Worm (Caenorhabditis elegans) whole organism, late embryonic: ENCODE results near the gene K02A6.2.

Experiments used
- Y22D7AL.16 ChIP-seq: sonication (generic microtip); optimal IDR thresholded peaks from 2 replicates; lab custom pipeline; 2016; ENCODE audit warnings: missing genetic modification characterization, missing compliant biosample characterization
- fax-1 ChIP-seq: sonication (generic microtip); optimal IDR thresholded peaks from 2 replicates; lab custom pipeline; 2016; ENCODE audit warnings: missing genotype, missing genetic modification characterization, missing compliant biosample characterization
- fkh-10 ChIP-seq: fragments of 150-350 bp; optimal IDR thresholded peaks from 2 replicates; lab custom pipeline; 2014; ENCODE audit warnings: missing biosample characterization, missing genetic modification reagents, missing genetic modification characterization
- pag-3 ChIP-seq: sonication (generic microtip); optimal IDR thresholded peaks from 2 replicates; lab custom pipeline; 2016; ENCODE audit warnings: missing compliant biosample characterization, missing genetic modification characterization, borderline replicate concordance
- pqm-1 ChIP-seq: sonication (generic microtip); optimal IDR thresholded peaks from 2 replicates; lab custom pipeline; 2016; ENCODE audit warnings: missing genetic modification characterization, missing compliant biosample characterization
- unc-55 ChIP-seq: sonication (generic microtip); optimal IDR thresholded peaks from 2 replicates; lab custom pipeline; 2017; ENCODE audit warnings: missing biosample characterization, missing genetic modification reagents, missing genetic modification characterization
- unc-86 ChIP-seq: sonication (generic microtip); optimal IDR thresholded peaks from 2 replicates; lab custom pipeline; 2016; ENCODE audit warnings: missing genetic modification characterization, missing compliant biosample characterization
- ztf-16 ChIP-seq: sonication (generic microtip); optimal IDR thresholded peaks from 2 replicates; lab custom pipeline; 2017; ENCODE audit warnings: missing genetic modification characterization, missing compliant biosample characterization

DNA sequence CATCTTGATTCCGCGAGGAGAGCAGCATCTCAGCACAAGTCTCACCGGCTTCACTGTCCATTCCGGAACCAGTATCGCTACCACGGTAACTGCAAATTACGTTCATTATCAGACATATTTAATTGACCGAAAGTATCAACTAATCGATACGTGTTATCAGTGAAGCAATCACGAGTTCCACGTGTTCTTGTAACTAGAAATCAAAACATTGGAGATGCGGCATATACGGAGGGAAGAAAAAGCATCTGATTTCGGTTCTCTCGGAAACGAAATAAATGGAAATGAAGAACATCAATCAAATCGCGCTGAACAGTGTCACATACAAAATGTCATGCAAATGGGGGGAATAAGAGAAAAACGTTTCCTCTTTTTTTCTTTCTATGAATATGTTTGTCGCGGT lies 31.6 kb downstream of the K02A6.2 start:
- no peak for TF ChIP-seq unc-55 (GFP tag; lab: Kevin White, UChicago)
- TF ChIP-seq fax-1 (tag; lab: Kevin White, UChicago), result no peak
- no peak for TF ChIP-seq Y22D7AL.16 (tag; lab: Kevin White, UChicago)
- TF ChIP-seq fkh-10 (GFP tag; lab: Kevin White, UChicago), result no peak
- TF ChIP-seq unc-86, result no peak
- no peak for TF ChIP-seq ztf-16 (tag; lab: Kevin White, UChicago)
- no peak for TF ChIP-seq pqm-1 (tag; lab: Kevin White, UChicago)
- no peak for TF ChIP-seq pag-3 (tag; lab: Kevin White, UChicago)
